Fruit fly (Drosophila melanogaster) whole organism, wandering third instar larva: ENCODE results near the gene inc.
A peak's percentile ranks its signal among the peaks of the same experiment; 100 is the strongest.

ENCODE experiments used
- Abd-B ChIP-seq: fragments of >200 bp; optimal IDR thresholded peaks from 2 replicates; lab custom pipeline; 2017; ENCODE audit warnings: missing biosample characterization, missing genetic modification characterization
- CG32264 ChIP-seq: fragments of 200-800 bp; sonication (Bioruptor generic); optimal IDR thresholded peaks from 2 replicates; lab custom pipeline; 2016; ENCODE audit warnings: missing biosample characterization, missing genetic modification characterization
- CG9705 ChIP-seq: fragments of 200-800 bp; sonication (Bioruptor generic); optimal IDR thresholded peaks from 2 replicates; lab custom pipeline; 2018; ENCODE audit warnings: missing biosample characterization, mild to moderate bottlenecking, missing genetic modification characterization
- CrebA ChIP-seq: fragments of 200-800 bp; sonication (Bioruptor generic); optimal IDR thresholded peaks from 2 replicates; lab custom pipeline; 2016; ENCODE audit warnings: missing biosample characterization, mild to moderate bottlenecking, missing genetic modification characterization, borderline replicate concordance
- Dif ChIP-seq: fragments of 200-275, 200-300 bp; sonication (Bioruptor generic); optimal IDR thresholded peaks from 2 replicates; lab custom pipeline; 2018; ENCODE audit warnings: missing biosample characterization, missing genetic modification characterization; ENCODE audit not compliant: partially characterized antibody
- GATAd ChIP-seq: sonication (Bioruptor generic); optimal IDR thresholded peaks from 2 replicates; lab custom pipeline; 2016; ENCODE audit warnings: missing biosample characterization, missing genetic modification characterization
- HLH106 ChIP-seq: fragments of 200-800 bp; optimal IDR thresholded peaks from 3 replicates; lab custom pipeline; 2019; ENCODE audit warnings: missing biosample characterization, mild to moderate bottlenecking, missing genetic modification characterization, moderate library complexity
- Hr83 ChIP-seq: fragments of 200-300 bp; sonication (Bioruptor generic); optimal IDR thresholded peaks from 2 replicates; lab custom pipeline; 2016; ENCODE audit warnings: missing biosample characterization, mild to moderate bottlenecking, missing genetic modification characterization, moderate library complexity; ENCODE audit not compliant: poor library complexity, severe bottlenecking
- Jra ChIP-seq: sonication (Bioruptor generic); optimal IDR thresholded peaks from 2 replicates; lab custom pipeline; 2016; ENCODE audit warnings: missing biosample characterization, missing genetic modification characterization
- Mio ChIP-seq: sonication (Bioruptor generic); optimal IDR thresholded peaks from 2 replicates; lab custom pipeline; 2016; ENCODE audit warnings: missing biosample characterization, missing genetic modification characterization
- Myc ChIP-seq: fragments of >200 bp; optimal IDR thresholded peaks from 2 replicates; lab custom pipeline; 2017
- Rel ChIP-seq, 2 experiments: fragments of 200-800 bp; sonication (Bioruptor generic) in 1 of 2; optimal IDR thresholded peaks; 2 replicates in 1 of 2; 3 replicates in 1 of 2; lab custom pipeline; 2016 to 2019; ENCODE audit warnings: mild to moderate bottlenecking in 2 of 2, missing biosample characterization in 2 of 2, missing genetic modification characterization in 2 of 2, moderate library complexity in 1 of 2
- Sp1 ChIP-seq: fragments of 200-800 bp; sonication (Bioruptor generic); optimal IDR thresholded peaks from 3 replicates; lab custom pipeline; 2019; ENCODE audit warnings: missing biosample characterization, mild to moderate bottlenecking, missing genetic modification characterization, moderate library complexity
- Vsx2 ChIP-seq: fragments of 200-300, 225-300 bp; sonication (Bioruptor generic); optimal IDR thresholded peaks from 2 replicates; lab custom pipeline; 2018; ENCODE audit warnings: missing biosample characterization, missing genetic modification characterization; ENCODE audit not compliant: partially characterized antibody
- dl ChIP-seq, 2 experiments: fragments of 175-275, 200-275 bp in 1 of 2; fragments of 200-275 bp in 1 of 2; sonication (Bioruptor generic); optimal IDR thresholded peaks; lab custom pipeline; 2018; ENCODE audit warnings: mild to moderate bottlenecking in 2 of 2, missing biosample characterization in 2 of 2, missing genetic modification characterization in 2 of 2, moderate library complexity in 2 of 2; ENCODE audit not compliant: partially characterized antibody in 2 of 2, insufficient read depth in 1 of 2
- dsf ChIP-seq: sonication (Bioruptor generic); optimal IDR thresholded peaks from 2 replicates; lab custom pipeline; 2016; ENCODE audit warnings: missing biosample characterization, missing genetic modification characterization, borderline replicate concordance
- ey ChIP-seq: fragments of 200-800 bp; sonication (Bioruptor generic); optimal IDR thresholded peaks from 2 replicates; lab custom pipeline; 2016; ENCODE audit warnings: missing biosample characterization, missing genetic modification characterization
- foxo ChIP-seq, 2 experiments: fragments of 200-800 bp; sonication (Bioruptor generic); optimal IDR thresholded peaks; 2 replicates in 1 of 2; 3 replicates in 1 of 2; lab custom pipeline; 2016 to 2017; ENCODE audit warnings: missing biosample characterization in 2 of 2, missing genetic modification characterization in 2 of 2
- fru ChIP-seq: fragments of 200-800 bp; sonication (Bioruptor generic); optimal IDR thresholded peaks from 3 replicates; lab custom pipeline; 2016; ENCODE audit warnings: missing biosample characterization, mild to moderate bottlenecking, missing genetic modification characterization
- h ChIP-seq: fragments of 200-800 bp; sonication (Bioruptor generic); optimal IDR thresholded peaks from 3 replicates; lab custom pipeline; 2016; ENCODE audit warnings: missing biosample characterization, mild to moderate bottlenecking, missing genetic modification characterization
- jim ChIP-seq: fragments of 175-275, 200-325 bp; sonication (Bioruptor generic); optimal IDR thresholded peaks from 2 replicates; lab custom pipeline; 2016; ENCODE audit warnings: missing biosample characterization, mild to moderate bottlenecking, missing genetic modification characterization
- lola ChIP-seq: fragments of >200 bp; optimal IDR thresholded peaks from 2 replicates; lab custom pipeline; 2017; ENCODE audit warnings: missing biosample characterization, missing genetic modification characterization
- psq ChIP-seq: fragments of 200-800 bp; sonication (Bioruptor generic); optimal IDR thresholded peaks from 3 replicates; lab custom pipeline; 2017; ENCODE audit warnings: missing biosample characterization, mild to moderate bottlenecking, missing genetic modification characterization, moderate library complexity
- rgr ChIP-seq: fragments of 200-800 bp; sonication (Bioruptor generic); optimal IDR thresholded peaks from 3 replicates; lab custom pipeline; 2016; ENCODE audit warnings: missing biosample characterization, mild to moderate bottlenecking, missing genetic modification characterization
- sage ChIP-seq: fragments of 200-800 bp; sonication (Bioruptor generic); optimal IDR thresholded peaks from 2 replicates; lab custom pipeline; 2016; ENCODE audit warnings: missing biosample characterization, mild to moderate bottlenecking, missing genetic modification characterization
- sv ChIP-seq: fragments of 200-800 bp; sonication (Bioruptor generic); optimal IDR thresholded peaks from 3 replicates; lab custom pipeline; 2016; ENCODE audit warnings: missing biosample characterization, missing genetic modification characterization
- usp ChIP-seq: fragments of >200 bp; optimal IDR thresholded peaks from 2 replicates; lab custom pipeline; 2017; ENCODE audit warnings: missing biosample characterization, missing genetic modification characterization
- woc ChIP-seq: sonication (Bioruptor generic); optimal IDR thresholded peaks from 2 replicates; lab custom pipeline; 2016; ENCODE audit warnings: missing biosample characterization, mild to moderate bottlenecking, missing genetic modification characterization

Gene inc

dm6 chrX:1507751-1508150, 24.5 kb downstream of the inc start, which contains the start of gene Nmdar2:
Gene Nmdar2 (minus strand): TSS chrX:1507809.
- TF ChIP-seq foxo (GFP tag; optimal IDR thresholded peaks at IDR 0.05; lab: Kevin White, UChicago) (no peak), Jra (GFP tag; lab: Kevin White, UChicago) (no peak), lola (GFP tag; lab: Kevin White, UChicago) (no peak), dl (GFP tag; optimal IDR thresholded peaks at IDR 0.05; lab: Kevin White, UChicago; ENCODE audit: insufficient read depth in 1 of 2, partially characterized antibody in 2 of 2) (no peak), Sp1 (no peak), HLH106 (no peak), CrebA (GFP tag; lab: Kevin White, UChicago) (no peak), Mio (no peak), rgr (GFP tag; lab: Kevin White, UChicago) (no peak), sv (GFP tag; lab: Kevin White, UChicago) (no peak), woc (GFP tag; lab: Kevin White, UChicago) (no peak), Abd-B (GFP tag; lab: Kevin White, UChicago) (no peak), psq (GFP tag; lab: Kevin White, UChicago) (no peak), GATAd (GFP tag; lab: Kevin White, UChicago) (no peak), fru (GFP tag; lab: Kevin White, UChicago) (no peak), usp (GFP tag; lab: Kevin White, UChicago) (no peak), CG9705 (GFP tag; lab: Kevin White, UChicago) (no peak), h (GFP tag; lab: Kevin White, UChicago) (no peak), ey (GFP tag; lab: Kevin White, UChicago) (no peak)

DNA sequence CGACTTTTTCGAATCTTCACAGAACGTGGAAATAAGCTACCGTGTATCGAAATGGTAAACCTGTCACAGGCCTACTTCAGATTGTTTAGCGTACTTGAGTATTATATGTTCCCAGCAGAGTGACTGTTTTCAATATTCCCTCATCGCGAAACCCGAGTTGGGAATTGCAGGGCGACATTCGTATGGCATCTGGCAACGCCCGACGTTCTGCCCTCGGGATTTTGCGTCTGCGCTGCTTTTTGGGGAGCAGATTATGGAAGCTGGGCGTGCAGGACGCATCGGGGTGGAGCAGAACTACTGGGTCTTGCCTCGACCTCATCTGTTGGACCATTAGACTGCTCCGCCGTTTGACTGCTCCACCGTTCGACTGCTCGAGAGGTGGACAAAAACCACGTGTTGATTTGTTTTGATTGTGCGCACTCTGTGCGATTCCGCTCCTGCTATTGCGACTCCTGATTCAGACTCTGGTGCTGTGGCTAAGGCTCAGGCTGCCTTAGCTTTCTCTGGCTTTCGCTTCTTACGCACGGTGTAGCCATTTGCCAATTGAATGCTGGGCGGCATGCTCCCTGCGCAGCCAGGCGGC, 25.1 kb downstream of the inc start:
- TF ChIP-seq foxo (GFP tag; optimal IDR thresholded peaks at IDR 0.05; lab: Kevin White, UChicago) (no peak), sv (GFP tag; lab: Kevin White, UChicago) (no peak), dsf (GFP tag; lab: Kevin White, UChicago) (no peak)
- TF ChIP-seq, all 38 proteins: peak for 0

DNA sequence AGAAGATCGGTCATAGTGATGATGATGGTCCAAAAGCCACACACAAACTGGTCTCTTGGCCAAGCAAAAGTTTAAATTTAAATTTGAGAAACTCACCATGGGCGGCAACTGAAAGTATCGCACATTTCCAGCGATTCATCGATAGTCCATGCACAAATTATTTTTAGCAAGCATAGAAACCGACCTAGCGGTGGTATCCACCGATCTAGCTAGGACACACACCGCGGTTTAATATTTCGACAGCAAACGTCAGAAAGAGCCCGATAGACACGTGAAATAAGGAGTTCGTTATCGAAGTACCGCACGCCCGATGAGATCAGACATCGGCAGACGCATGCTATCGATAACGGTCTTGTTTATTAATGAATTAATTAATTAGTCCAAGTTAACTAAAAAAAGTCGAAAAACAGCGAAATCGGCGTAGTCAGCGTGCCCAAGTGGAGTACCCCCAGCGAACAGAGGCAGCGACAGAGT, 29.5 kb downstream of the inc start, which contains the start of gene CG14795:
Gene CG14795, minus strand, starts transcription at position 51 of the 474 bp plus-strand sequence.
- TF ChIP-seq usp (GFP tag; lab: Kevin White, UChicago) (no peak), Rel (GFP tag; optimal IDR thresholded peaks at IDR 0.05; lab: Kevin White, UChicago) (no peak), Rel (tag; optimal IDR thresholded peaks at IDR 0.05; lab: Kevin White, UChicago) (peak; percentile 12), sv (GFP tag; lab: Kevin White, UChicago) (no peak), Abd-B (GFP tag; lab: Kevin White, UChicago) (no peak), rgr (GFP tag; lab: Kevin White, UChicago) (peak; percentile 0), HLH106 (peak; percentile 22), Dif (peak; percentile 93), Sp1 (peak; percentile 4), lola (GFP tag; lab: Kevin White, UChicago) (no peak), dl (GFP tag; optimal IDR thresholded peaks at IDR 0.05; lab: Kevin White, UChicago; ENCODE audit: insufficient read depth in 1 of 2, partially characterized antibody in 2 of 2) (peak; percentile 32 to 76), Vsx2 (GFP tag; lab: Kevin White, UChicago) (peak; percentile 98), Myc (lab: Kevin White, UChicago) (peak; percentile 63), h (GFP tag; lab: Kevin White, UChicago) (peak; percentile 21), Hr83 (GFP tag; lab: Kevin White, UChicago) (no peak)
- TF ChIP-seq, all 38 proteins: peak for 9

dm6 chrX:1513865-1514264, 30.6 kb downstream of the inc start:
- TF ChIP-seq jim (GFP tag; lab: Kevin White, UChicago) (no peak), CG32264 (no peak), foxo (GFP tag; optimal IDR thresholded peaks at IDR 0.05; lab: Kevin White, UChicago) (no peak), ey (GFP tag; lab: Kevin White, UChicago) (no peak), lola (GFP tag; lab: Kevin White, UChicago) (no peak), dsf (GFP tag; lab: Kevin White, UChicago) (no peak), Jra (GFP tag; lab: Kevin White, UChicago) (no peak), Abd-B (GFP tag; lab: Kevin White, UChicago) (no peak), sage (GFP tag; lab: Kevin White, UChicago) (no peak), Mio (no peak), Sp1 (no peak), usp (GFP tag; lab: Kevin White, UChicago) (no peak)
- TF ChIP-seq, all 38 proteins: peak for 0
